Worm (Caenorhabditis elegans): ENCODE results near the gene T02C1.2.

DNA sequence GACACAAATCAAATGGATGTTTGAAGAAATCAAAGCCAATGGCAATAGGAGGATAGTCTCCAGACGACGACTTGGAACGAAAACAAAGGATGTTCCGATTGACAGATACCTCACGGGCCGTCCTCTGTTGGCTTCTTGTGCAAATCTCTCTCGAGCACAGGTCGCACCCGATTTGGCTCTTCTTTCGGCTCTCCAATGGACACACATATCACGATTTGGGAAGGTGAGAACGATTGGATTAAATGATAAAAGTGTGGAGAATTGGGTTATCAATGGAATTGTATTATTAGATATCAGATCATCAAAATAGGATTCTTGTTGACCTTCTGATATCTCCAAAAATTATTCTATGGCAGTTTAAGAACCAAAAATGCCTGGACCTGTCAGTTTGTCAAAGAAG is 44.6 kb upstream of the T02C1.2 start, which contains the start of gene ZC84.1:
- TF ChIP-seq nhr-12 (tag; optimal IDR thresholded peaks at IDR 0.05) (no peak), blmp-1 (tag; optimal IDR thresholded peaks at IDR 0.05; ENCODE audit: insufficient read depth) (no peak), mbf-1 (tag; optimal IDR thresholded peaks at IDR 0.05) (no peak), unc-39 (tag; optimal IDR thresholded peaks at IDR 0.05) (no peak), ztf-11 (tag; optimal IDR thresholded peaks at IDR 0.05) (no peak), mab-5 (tag; optimal IDR thresholded peaks at IDR 0.05) (no peak), ztf-4 (tag; optimal IDR thresholded peaks at IDR 0.05) (no peak), snpc-4 (tag; optimal IDR thresholded peaks at IDR 0.05) (no peak), lin-39 (tag; optimal IDR thresholded peaks at IDR 0.05) (no peak), peb-1 (tag; optimal IDR thresholded peaks at IDR 0.05) (no peak), crh-2 (tag; optimal IDR thresholded peaks at IDR 0.05) (no peak)
